Fruit fly (Drosophila melanogaster) Kc167 (cell line): Measurements from ENCODE around the gene Shaw.

Source experiments
- Myc ChIP-seq: fragments of >200 bp; optimal IDR thresholded peaks from 2 replicates; lab custom pipeline; 2017; ENCODE audit warnings: missing external identifiers
- Sin3A ChIP-seq: fragments of >200 bp; optimal IDR thresholded peaks from 2 replicates; lab custom pipeline; 2018; ENCODE audit warnings: missing external identifiers
- h ChIP-seq: fragments of >200 bp; optimal IDR thresholded peaks from 3 replicates; lab custom pipeline; 2018; ENCODE audit warnings: missing external identifiers
- insv ChIP-seq: fragments of >200 bp; optimal IDR thresholded peaks from 3 replicates; lab custom pipeline; 2018; ENCODE audit warnings: missing external identifiers
- psq ChIP-seq: fragments of >200 bp; optimal IDR thresholded peaks from 2 replicates; lab custom pipeline; 2017; ENCODE audit warnings: missing external identifiers
- ttk ChIP-seq: sonication (Bioruptor generic); optimal IDR thresholded peaks from 2 replicates; lab custom pipeline; 2017; ENCODE audit warnings: missing external identifiers

Gene Shaw

DNA sequence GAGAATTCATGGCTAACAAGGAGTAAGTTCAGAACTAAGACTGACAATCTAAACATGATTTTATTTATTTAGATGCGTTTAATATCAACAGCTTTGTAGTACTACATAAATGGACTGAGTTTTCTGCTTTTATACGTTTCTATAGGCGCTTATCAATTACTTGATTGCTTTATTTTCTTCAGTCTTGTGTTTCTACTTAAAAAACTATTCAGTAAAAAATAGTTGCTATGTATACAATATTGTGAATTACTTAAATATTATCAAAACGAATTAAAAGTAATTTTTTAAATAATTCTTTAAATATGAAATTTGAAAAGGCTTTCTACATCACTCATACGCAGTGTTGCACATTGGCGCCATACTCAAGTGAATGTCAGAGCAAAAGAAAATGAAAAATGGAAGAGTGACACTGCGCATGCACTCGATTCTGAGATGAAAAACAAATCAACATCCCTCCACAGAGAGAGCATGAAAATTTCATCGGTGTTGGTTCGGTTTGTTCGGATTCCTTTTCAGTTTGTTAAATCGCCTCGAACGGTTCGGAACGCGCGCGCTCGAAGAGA is at the start of gene Shaw, which contains the start of gene lectin-24A:
Gene Shaw (plus strand): TSS at position 513 of the 563 bp plus-strand sequence.
Gene lectin-24A (minus strand): TSS at position 101 of the 563 bp plus-strand sequence.
- no peak for TF ChIP-seq Myc (lab: Kevin White, UChicago)
- no peak for TF ChIP-seq psq (lab: Kevin White, UChicago)
- no peak for TF ChIP-seq insv (lab: Kevin White, UChicago)
- TF ChIP-seq Sin3A (lab: Kevin White, UChicago), result no peak
- TF ChIP-seq ttk (lab: Kevin White, UChicago), result no peak
- TF ChIP-seq h (lab: Kevin White, UChicago), result no peak

dm6 chr2L:3668451-3668850 is 49.5 kb upstream of the Shaw start, which contains the start of gene Sfp24Ba:
Gene Sfp24Ba, minus strand, starts transcription at chr2L:3668551.
- TF ChIP-seq psq (lab: Kevin White, UChicago) (no peak), ttk (lab: Kevin White, UChicago) (no peak), Sin3A (lab: Kevin White, UChicago) (no peak), h (lab: Kevin White, UChicago) (no peak), Myc (lab: Kevin White, UChicago) (no peak), insv (lab: Kevin White, UChicago) (no peak)

dm6 chr2L:3669034-3669433 is 49.0 kb upstream of the Shaw start, which contains the start of gene Sfp24Bd:
Gene Sfp24Bd, minus strand, starts transcription at chr2L:3669134.
- TF ChIP-seq insv (lab: Kevin White, UChicago) (no peak), psq (lab: Kevin White, UChicago) (no peak), Myc (lab: Kevin White, UChicago) (no peak), h (lab: Kevin White, UChicago) (no peak), ttk (lab: Kevin White, UChicago) (no peak), Sin3A (lab: Kevin White, UChicago) (no peak)

dm6 chr2L:3669675-3670074 is 48.3 kb upstream of the Shaw start, which contains the start of gene Sfp24Bb:
Gene Sfp24Bb, minus strand, starts transcription at chr2L:3669775.
- no peak for TF ChIP-seq psq (lab: Kevin White, UChicago)
- no peak for TF ChIP-seq Sin3A (lab: Kevin White, UChicago)
- TF ChIP-seq h (lab: Kevin White, UChicago), result no peak
- TF ChIP-seq Myc (lab: Kevin White, UChicago), result no peak
- no peak for TF ChIP-seq ttk (lab: Kevin White, UChicago)
- no peak for TF ChIP-seq insv (lab: Kevin White, UChicago)

- TF ChIP-seq ttk (lab: Kevin White, UChicago) (no peak), psq (lab: Kevin White, UChicago) (no peak), Sin3A (lab: Kevin White, UChicago) (no peak), h (lab: Kevin White, UChicago) (no peak), Myc (lab: Kevin White, UChicago) (no peak), insv (lab: Kevin White, UChicago) (no peak)
Observed at dm6 chr2L:3670481-3670880, 47.5 kb upstream of the Shaw start, which contains the start of gene Sfp24Bc. Gene Sfp24Bc, minus strand, starts transcription at chr2L:3670581.

DNA sequence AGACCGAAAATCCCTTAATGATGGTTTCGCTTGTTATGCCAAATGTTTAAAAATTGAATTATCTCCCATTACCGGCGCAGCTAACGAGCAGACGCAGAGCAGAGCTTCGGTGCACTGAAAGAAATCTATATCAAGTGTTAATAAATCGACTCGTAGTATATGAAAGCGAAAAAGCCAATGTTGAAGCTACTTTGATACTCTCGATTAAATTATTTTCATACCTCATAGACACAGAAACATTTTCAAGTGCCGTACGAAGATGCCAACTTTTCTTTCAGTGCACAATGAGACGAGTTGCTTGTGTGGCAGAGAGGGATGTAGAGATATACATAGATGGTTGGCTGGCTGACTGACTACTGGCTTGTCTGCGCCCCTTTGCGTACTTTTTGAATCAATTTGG is 42.2 kb upstream of the Shaw start:
- TF ChIP-seq h (lab: Kevin White, UChicago), result no peak
- TF ChIP-seq psq (lab: Kevin White, UChicago), result no peak
- TF ChIP-seq insv (lab: Kevin White, UChicago), result no peak
- no peak for TF ChIP-seq ttk (lab: Kevin White, UChicago)
- TF ChIP-seq Sin3A (lab: Kevin White, UChicago), result no peak
- TF ChIP-seq Myc (lab: Kevin White, UChicago), result no peak

dm6 chr2L:3681338-3681737 is 36.6 kb upstream of the Shaw start:
- TF ChIP-seq psq (lab: Kevin White, UChicago) (no peak), insv (lab: Kevin White, UChicago) (no peak), h (lab: Kevin White, UChicago) (no peak), Myc (lab: Kevin White, UChicago) (no peak), Sin3A (lab: Kevin White, UChicago) (no peak), ttk (lab: Kevin White, UChicago) (no peak)

- TF ChIP-seq Sin3A (lab: Kevin White, UChicago) (no peak), Myc (lab: Kevin White, UChicago) (no peak), h (lab: Kevin White, UChicago) (no peak)
Observed at dm6 chr2L:3682489-3682888, 35.5 kb upstream of the Shaw start.

DNA sequence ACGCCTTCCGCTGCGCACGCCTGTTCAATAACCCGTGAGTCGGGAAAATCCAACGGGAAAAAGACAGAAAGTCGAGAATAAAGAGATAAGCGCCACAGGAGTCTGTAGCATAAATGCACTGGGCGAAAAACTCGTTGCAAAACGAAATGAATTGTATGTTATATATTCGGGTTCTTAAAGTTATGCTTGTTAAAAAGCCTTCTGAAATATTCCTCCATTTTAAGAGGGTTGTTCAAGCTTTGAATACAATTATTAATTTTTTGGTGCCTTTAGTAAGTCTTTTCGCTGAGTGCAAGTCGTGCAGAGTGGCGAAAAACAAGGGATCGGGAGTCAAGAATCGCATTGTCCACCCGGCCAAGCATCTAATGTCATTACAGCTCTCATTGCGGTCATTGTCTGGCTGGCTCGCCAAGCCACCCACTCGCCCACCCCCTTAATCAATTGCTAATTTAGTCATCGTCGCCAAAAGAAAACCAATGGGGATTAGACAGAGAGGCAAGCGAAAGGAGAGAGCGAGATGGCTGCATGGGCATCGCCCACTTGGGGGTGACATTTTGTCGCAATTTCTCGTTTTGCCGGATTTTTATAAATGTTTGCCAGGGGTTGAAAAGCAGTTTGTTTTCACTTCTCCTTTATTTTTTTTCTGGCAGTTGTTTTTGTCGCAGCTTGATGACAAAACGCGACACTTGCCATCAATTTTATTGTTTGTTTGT is 32.7 kb upstream of the Shaw start:
- TF ChIP-seq h (lab: Kevin White, UChicago) (no peak), insv (lab: Kevin White, UChicago) (no peak), Myc (lab: Kevin White, UChicago) (no peak), Sin3A (lab: Kevin White, UChicago) (no peak), ttk (lab: Kevin White, UChicago) (no peak), psq (lab: Kevin White, UChicago) (no peak)

DNA sequence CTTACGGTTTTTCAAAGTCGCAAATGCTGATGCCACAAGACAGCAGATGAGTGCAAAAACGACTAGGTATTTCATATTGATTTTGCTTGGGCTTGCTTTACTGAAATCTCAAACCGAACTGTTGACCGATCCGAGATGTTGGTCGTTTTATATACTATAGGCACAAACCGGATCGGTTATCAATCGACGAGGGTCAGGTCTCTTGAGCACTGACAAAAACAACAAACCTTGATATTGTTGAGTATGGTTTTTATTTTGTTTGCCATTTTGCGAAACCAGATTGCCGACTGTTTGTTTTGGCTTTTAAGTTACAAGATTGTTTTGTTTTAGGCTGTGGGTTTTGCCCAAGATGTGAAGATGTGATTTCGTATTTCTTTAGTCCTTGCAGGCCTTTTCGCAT is 25.5 kb upstream of the Shaw start, which contains the start of gene CG16704:
Gene CG16704 (minus strand): TSS at position 122 of the 400 bp plus-strand sequence.
- no peak for TF ChIP-seq Myc (lab: Kevin White, UChicago)
- no peak for TF ChIP-seq Sin3A (lab: Kevin White, UChicago)
- no peak for TF ChIP-seq psq (lab: Kevin White, UChicago)
- TF ChIP-seq insv (lab: Kevin White, UChicago), result no peak
- TF ChIP-seq ttk (lab: Kevin White, UChicago), result no peak
- no peak for TF ChIP-seq h (lab: Kevin White, UChicago)

DNA sequence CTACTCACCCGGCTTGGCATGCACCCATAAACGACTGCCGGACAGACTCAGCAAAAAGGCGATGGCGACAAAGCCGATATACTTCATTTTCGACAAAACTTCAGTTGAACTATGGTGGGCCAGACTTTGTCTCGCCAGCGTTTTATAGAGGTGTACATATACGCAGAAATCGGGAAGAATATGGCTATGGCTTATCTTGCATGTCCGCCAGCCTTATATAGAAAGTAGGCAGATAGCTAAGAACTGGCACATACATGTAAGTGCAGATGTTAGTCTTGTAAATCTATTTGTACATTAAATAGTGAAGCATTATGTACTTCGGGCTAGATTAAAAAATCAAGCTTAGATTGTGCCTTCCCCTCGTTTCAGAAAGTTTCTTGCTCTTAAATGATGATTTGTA is 24.9 kb upstream of the Shaw start, which contains the start of gene CG3513:
Gene CG3513 (minus strand): TSS at position 101 of the 400 bp plus-strand sequence.
- TF ChIP-seq Myc (lab: Kevin White, UChicago), result no peak
- no peak for TF ChIP-seq insv (lab: Kevin White, UChicago)
- TF ChIP-seq ttk (lab: Kevin White, UChicago), result no peak
- no peak for TF ChIP-seq Sin3A (lab: Kevin White, UChicago)
- TF ChIP-seq h (lab: Kevin White, UChicago), result no peak
- no peak for TF ChIP-seq psq (lab: Kevin White, UChicago)
